Fruit fly (Drosophila melanogaster) whole organism, embryonic: Measurements from ENCODE around the gene Ir75d.

Source experiments
- Aef1 ChIP-seq: fragments of 200-800 bp; sonication (Bioruptor generic); IDR thresholded peaks from 3 replicates; pipeline ENCODE4 v1.3.6; 2022; ENCODE audit warnings: missing biosample characterization, missing genetic modification characterization
- Atf3 ChIP-seq: fragments of 200-800 bp; sonication (Bioruptor generic); optimal IDR thresholded peaks from 3 replicates; lab custom pipeline; 2016; ENCODE audit warnings: missing biosample characterization, missing genetic modification characterization
- Awh ChIP-seq: fragments of 200-800 bp; sonication (Bioruptor generic); IDR thresholded peaks from 2 replicates; pipeline ENCODE4, ENCODE4 v1.3.6; 2022; ENCODE audit warnings: missing biosample characterization, missing genetic modification characterization
- CG13624 ChIP-seq: fragments of 200-800 bp; sonication (Bioruptor generic); optimal IDR thresholded peaks from 2 replicates; lab custom pipeline; 2016; ENCODE audit warnings: missing biosample characterization, missing genetic modification characterization
- CG14667 ChIP-seq: fragments of 200-800 bp; sonication (Bioruptor generic); IDR thresholded peaks from 2 replicates; pipeline ENCODE4 v1.3.6; 2022; ENCODE audit warnings: missing biosample characterization, missing genetic modification characterization
- CG14860 ChIP-seq: fragments of 200-800 bp; sonication (Bioruptor generic); IDR thresholded peaks from 3 replicates; pipeline ENCODE4 v1.3.6; 2022; ENCODE audit warnings: missing biosample characterization, missing genetic modification characterization; ENCODE audit not compliant: partially characterized antibody
- CG14965 ChIP-seq: fragments of 200-800 bp; sonication (Bioruptor generic); optimal IDR thresholded peaks from 2 replicates; lab custom pipeline; 2016; ENCODE audit warnings: missing biosample characterization, missing genetic modification characterization, borderline replicate concordance
- CG15011 ChIP-seq: fragments of 200-800 bp; sonication (Bioruptor generic); optimal IDR thresholded peaks from 3 replicates; lab custom pipeline; 2018; ENCODE audit warnings: missing biosample characterization, mild to moderate bottlenecking, missing genetic modification characterization
- CG17328 ChIP-seq: fragments of 200-800 bp; sonication (Bioruptor generic); IDR thresholded peaks from 2 replicates; pipeline ENCODE4 v1.3.6; 2022; ENCODE audit warnings: missing biosample characterization, missing genetic modification characterization
- CG30431 ChIP-seq: fragments of 200-800 bp; sonication (Bioruptor generic); optimal IDR thresholded peaks from 2 replicates; lab custom pipeline; 2017; ENCODE audit warnings: missing biosample characterization, missing genetic modification characterization
- CG31388 ChIP-seq: fragments of 200-800 bp; sonication (Bioruptor generic); optimal IDR thresholded peaks from 2 replicates; lab custom pipeline; 2016; ENCODE audit warnings: missing biosample characterization, missing genetic modification characterization
- CG32532 ChIP-seq: fragments of 200-800 bp; sonication (Bioruptor generic); IDR thresholded peaks from 2 replicates; pipeline ENCODE4 v1.3.6; 2022; ENCODE audit warnings: missing biosample characterization, missing genetic modification characterization
- CG4282 ChIP-seq: fragments of 200-800 bp; sonication (Bioruptor generic); optimal IDR thresholded peaks from 2 replicates; lab custom pipeline; 2016; ENCODE audit warnings: missing biosample characterization, missing genetic modification characterization
- CG4328 ChIP-seq: fragments of 200-800 bp; sonication (Bioruptor generic); optimal IDR thresholded peaks from 3 replicates; lab custom pipeline; 2017; ENCODE audit warnings: missing biosample characterization, missing genetic modification reagents, missing genetic modification characterization
- CG5245 ChIP-seq: fragments of 200-800 bp; sonication (Bioruptor generic); optimal IDR thresholded peaks from 3 replicates; lab custom pipeline; 2016; ENCODE audit warnings: missing biosample characterization, missing genetic modification characterization
- CG6254 ChIP-seq: fragments of 200-800 bp; sonication (Bioruptor generic); optimal IDR thresholded peaks from 3 replicates; lab custom pipeline; 2017; ENCODE audit warnings: mild to moderate bottlenecking, missing biosample characterization, missing genetic modification reagents, missing genetic modification characterization
- CG6813 ChIP-seq: fragments of 200-800 bp; sonication (Bioruptor generic); optimal IDR thresholded peaks from 2 replicates; lab custom pipeline; 2017; ENCODE audit warnings: missing biosample characterization, missing genetic modification characterization, mild to moderate bottlenecking, moderate library complexity, missing genetic modification reagents
- CG7372 ChIP-seq: fragments of 200-800 bp; sonication (Bioruptor generic); IDR thresholded peaks from 2 replicates; pipeline ENCODE4 v1.3.6; 2022; ENCODE audit warnings: missing biosample characterization, missing genetic modification characterization
- CG7556 ChIP-seq: fragments of 200-800 bp; sonication (Bioruptor generic); optimal IDR thresholded peaks from 2 replicates; lab custom pipeline; 2017; ENCODE audit warnings: missing biosample characterization, mild to moderate bottlenecking, missing genetic modification characterization
- CG7963 ChIP-seq: fragments of 200-800 bp; sonication (Bioruptor generic); IDR thresholded peaks from 3 replicates; pipeline ENCODE4 v1.3.6; 2022; ENCODE audit warnings: missing biosample characterization, missing genetic modification characterization; ENCODE audit not compliant: partially characterized antibody
- CG8290 ChIP-seq, 3 experiments: fragments of 200-800 bp; sonication (Bioruptor generic); optimal IDR thresholded peaks; 2 replicates each; lab custom pipeline; 2016 to 2019; ENCODE audit warnings: missing biosample characterization in 3 of 3, missing genetic modification characterization in 3 of 3, mild to moderate bottlenecking in 2 of 3, moderate library complexity in 1 of 3
- CG8478 ChIP-seq: fragments of >200 bp; optimal IDR thresholded peaks from 2 replicates; lab custom pipeline; 2018
- CG9727 ChIP-seq: fragments of 200-800 bp; sonication (Bioruptor generic); optimal IDR thresholded peaks from 3 replicates; lab custom pipeline; 2017; ENCODE audit warnings: missing biosample characterization, mild to moderate bottlenecking, missing genetic modification characterization
- D ChIP-seq, 2 experiments: fragments of 200-800 bp in 1 of 2; fragments of >200 bp in 1 of 2; sonication (Bioruptor generic) in 1 of 2; optimal IDR thresholded peaks; 2 replicates in 1 of 2; 3 replicates in 1 of 2; lab custom pipeline; 2017; ENCODE audit warnings: mild to moderate bottlenecking in 1 of 2, missing biosample characterization in 1 of 2, missing genetic modification characterization in 1 of 2, missing genetic modification reagents in 1 of 2
- D19A ChIP-seq: fragments of 200-800 bp; optimal IDR thresholded peaks from 3 replicates; lab custom pipeline; 2019; ENCODE audit warnings: missing biosample characterization, mild to moderate bottlenecking, missing genetic modification characterization, moderate library complexity
- Dek ChIP-seq: fragments of 200-800 bp; sonication (Bioruptor generic); optimal IDR thresholded peaks from 3 replicates; lab custom pipeline; 2019; ENCODE audit warnings: missing biosample characterization, mild to moderate bottlenecking, missing genetic modification characterization, moderate library complexity
- E2f1 ChIP-seq: fragments of 200-800 bp; sonication (Bioruptor generic); IDR thresholded peaks from 2 replicates; pipeline ENCODE4 v1.3.6; 2022; ENCODE audit warnings: missing biosample characterization, missing genetic modification characterization
- NC2α ChIP-seq: fragments of 200-800 bp; sonication (Bioruptor generic); optimal IDR thresholded peaks from 2 replicates; lab custom pipeline; 2016; ENCODE audit warnings: missing biosample characterization, missing genetic modification characterization
- Ravus ChIP-seq: fragments of 200-800 bp; sonication (Bioruptor generic); IDR thresholded peaks from 2 replicates; pipeline ENCODE4 v1.3.6; 2022; ENCODE audit warnings: missing biosample characterization, missing genetic modification characterization
- Rfx ChIP-seq: fragments of 200-800 bp; sonication (Bioruptor generic); IDR thresholded peaks from 2 replicates; pipeline ENCODE4 v1.3.6; 2022; ENCODE audit warnings: missing biosample characterization, missing genetic modification characterization
- caup ChIP-seq: fragments of 200-800 bp; sonication (Bioruptor generic); optimal IDR thresholded peaks from 3 replicates; lab custom pipeline; 2017; ENCODE audit warnings: missing biosample characterization, mild to moderate bottlenecking, missing genetic modification characterization, moderate library complexity; ENCODE audit not compliant: severe bottlenecking
- chm ChIP-seq: fragments of 200-800 bp; sonication (Bioruptor generic); IDR thresholded peaks from 2 replicates; pipeline ENCODE4 v1.3.6; 2022; ENCODE audit warnings: missing biosample characterization, missing genetic modification characterization
- dysf ChIP-seq: fragments of 200-800 bp; sonication (Bioruptor generic); IDR thresholded peaks from 3 replicates; pipeline ENCODE4 v1.3.6; 2022; ENCODE audit warnings: missing biosample characterization, missing genetic modification characterization
- gsb ChIP-seq: fragments of 200-800 bp; sonication (Bioruptor generic); IDR thresholded peaks from 2 replicates; pipeline ENCODE4 v1.3.6; 2022; ENCODE audit warnings: missing biosample characterization, missing genetic modification characterization
- gt ChIP-seq: fragments of 200-800 bp; sonication (Bioruptor generic); IDR thresholded peaks from 2 replicates; pipeline ENCODE4 v1.3.6; 2022; ENCODE audit warnings: missing biosample characterization, missing genetic modification characterization
- her ChIP-seq: fragments of 200-800 bp; sonication (Bioruptor generic); optimal IDR thresholded peaks from 2 replicates; lab custom pipeline; 2016; ENCODE audit warnings: missing biosample characterization, missing genetic modification characterization
- jing ChIP-seq: fragments of 200-800 bp; sonication (Bioruptor generic); optimal IDR thresholded peaks from 2 replicates; lab custom pipeline; 2018; ENCODE audit warnings: missing biosample characterization, mild to moderate bottlenecking, missing genetic modification characterization
- maf-S ChIP-seq: fragments of 200-800 bp; sonication (Bioruptor generic); optimal IDR thresholded peaks from 2 replicates; lab custom pipeline; 2016; ENCODE audit warnings: missing biosample characterization, missing genetic modification characterization
- odd ChIP-seq: fragments of 200-800 bp; sonication (Bioruptor generic); optimal IDR thresholded peaks from 2 replicates; lab custom pipeline; 2017; ENCODE audit warnings: missing biosample characterization, mild to moderate bottlenecking, missing genetic modification characterization
- onecut ChIP-seq: fragments of 200-800 bp; sonication (Bioruptor generic); IDR thresholded peaks from 2 replicates; pipeline ENCODE4 v1.3.6; 2022; ENCODE audit warnings: missing biosample characterization, missing genetic modification characterization
- p53 ChIP-seq: fragments of 200-800 bp; sonication (Bioruptor generic); optimal IDR thresholded peaks from 2 replicates; lab custom pipeline; 2016; ENCODE audit warnings: missing biosample characterization, missing genetic modification characterization
- ranshi ChIP-seq: fragments of 200-800 bp; sonication (Bioruptor generic); IDR thresholded peaks from 2 replicates; pipeline ENCODE4 v1.3.6; 2022; ENCODE audit warnings: missing biosample characterization, missing genetic modification characterization
- shn ChIP-seq: fragments of 200-800 bp; sonication (Bioruptor generic); optimal IDR thresholded peaks from 3 replicates; lab custom pipeline; 2016; ENCODE audit warnings: missing biosample characterization, missing genetic modification characterization
- slbo ChIP-seq: fragments of 200-800 bp; sonication (Bioruptor generic); IDR thresholded peaks from 2 replicates; pipeline ENCODE4 v1.3.6; 2022; ENCODE audit warnings: missing biosample characterization, missing genetic modification characterization
- sug ChIP-seq: fragments of 200-800 bp; optimal IDR thresholded peaks from 2 replicates; lab custom pipeline; 2019; ENCODE audit warnings: missing biosample characterization, mild to moderate bottlenecking, missing genetic modification characterization, moderate library complexity
- trem ChIP-seq: fragments of 200-800 bp; optimal IDR thresholded peaks from 3 replicates; lab custom pipeline; 2019; ENCODE audit warnings: missing biosample characterization, mild to moderate bottlenecking, missing genetic modification characterization, moderate library complexity
- wor ChIP-seq: fragments of 200-800 bp; sonication (Bioruptor generic); IDR thresholded peaks from 2 replicates; pipeline ENCODE4 v1.3.6; 2022; ENCODE audit warnings: missing biosample characterization, missing genetic modification characterization
- yki ChIP-seq: fragments of >200 bp; optimal IDR thresholded peaks from 3 replicates; lab custom pipeline; 2018
- zen ChIP-seq: fragments of 200-800 bp; sonication (Bioruptor generic); optimal IDR thresholded peaks from 3 replicates; lab custom pipeline; 2018; ENCODE audit warnings: missing biosample characterization, mild to moderate bottlenecking, missing genetic modification characterization, moderate library complexity

The Ir75d gene

dm6 chr3L:18890283-18891175, 20.5 kb downstream of the Ir75d start, which contains the start of gene CG3961 (continued):
- peak; percentile 94 for TF ChIP-seq dysf (GFP tag; lab: Robert Waterston, UW)
- peak; percentile 96 for TF ChIP-seq CG6813 (GFP tag; lab: Kevin White, UChicago)
- TF ChIP-seq CG13624 (GFP tag; lab: Kevin White, UChicago), result peak; percentile 78
- TF ChIP-seq jing (GFP tag; lab: Kevin White, UChicago), result peak; percentile 92
- TF ChIP-seq her, result peak; percentile 60
- TF ChIP-seq CG31388, result peak; percentile 81
- TF ChIP-seq NC2α, result peak; percentile 80
- TF ChIP-seq gsb (GFP tag; lab: Robert Waterston, UW), result peak; percentile 64
- TF ChIP-seq CG32532, result peak; percentile 79
- TF ChIP-seq CG15011 (GFP tag; lab: Kevin White, UChicago), result peak; percentile 97
- TF ChIP-seq CG30431, result peak; percentile 94
- TF ChIP-seq D19A (tag; lab: Kevin White, UChicago), result peak; percentile 97
- peak; percentile 94 for TF ChIP-seq zen
- no peak for TF ChIP-seq p53 (GFP tag; lab: Kevin White, UChicago)
- TF ChIP-seq ranshi (GFP tag; lab: Robert Waterston, UW), result peak; percentile 88
- peak; percentile 82; the same call in 1 of the 2 replicates for TF ChIP-seq Rfx (GFP tag; lab: Robert Waterston, UW)
- TF ChIP-seq Ravus (GFP tag; lab: Robert Waterston, UW), result peak; percentile 71
- TF ChIP-seq Aef1 (GFP tag; lab: Robert Waterston, UW), result peak; percentile 84
- TF ChIP-seq CG8478 (lab: Kevin White, UChicago), result no peak
- peak; percentile 2 for TF ChIP-seq CG4282 (GFP tag; lab: Kevin White, UChicago)
- peak; percentile 90 for TF ChIP-seq E2f1 (GFP tag; lab: Robert Waterston, UW)
- TF ChIP-seq CG14860, result no peak
- peak; percentile 100 for TF ChIP-seq CG9727 (GFP tag; lab: Kevin White, UChicago)
- peak; percentile 96 for TF ChIP-seq CG4328 (GFP tag; lab: Kevin White, UChicago)
- peak; percentile 49 for TF ChIP-seq yki (lab: Kevin White, UChicago)
- peak; percentile 89 for TF ChIP-seq CG7372 (GFP tag; lab: Robert Waterston, UW)
- no peak for TF ChIP-seq D (optimal IDR thresholded peaks at IDR 0.05; lab: Kevin White, UChicago)
- TF ChIP-seq D (GFP tag; optimal IDR thresholded peaks at IDR 0.05; lab: Kevin White, UChicago), result peak; percentile 99
- TF ChIP-seq CG8290 (GFP tag; optimal IDR thresholded peaks at IDR 0.05; lab: Kevin White, UChicago), result peak; percentile 97
- peak; percentile 70 to 86 for TF ChIP-seq CG8290 (tag; optimal IDR thresholded peaks at IDR 0.05; lab: Kevin White, UChicago)
- peak; percentile 86; the same call in 1 of the 2 replicates for TF ChIP-seq CG14667
- peak; percentile 92 for TF ChIP-seq CG17328 (GFP tag; lab: Robert Waterston, UW)
- peak; percentile 100 for TF ChIP-seq CG7556
- peak; percentile 75 for TF ChIP-seq shn (GFP tag; lab: Kevin White, UChicago)
- TF ChIP-seq Dek (tag; lab: Kevin White, UChicago), result peak; percentile 93
- peak; percentile 96 for TF ChIP-seq CG6254
- peak; percentile 96 for TF ChIP-seq trem (tag; lab: Kevin White, UChicago)
- peak; percentile 94 for TF ChIP-seq sug (tag; lab: Kevin White, UChicago)
- peak; percentile 88 for TF ChIP-seq slbo (GFP tag; lab: Robert Waterston, UW)
- TF ChIP-seq onecut, result peak; percentile 83
- peak; percentile 79 for TF ChIP-seq maf-S (GFP tag; lab: Kevin White, UChicago)
- TF ChIP-seq CG7963 (GFP tag; lab: Robert Waterston, UW), result no peak
- peak; percentile 96 for TF ChIP-seq CG5245 (GFP tag; lab: Kevin White, UChicago)
- TF ChIP-seq wor (GFP tag; lab: Robert Waterston, UW), result peak; percentile 95
- TF ChIP-seq chm (GFP tag; lab: Robert Waterston, UW), result peak; percentile 83; the same call in 1 of the 2 replicates
- peak; percentile 90; the same call in 1 of the 2 replicates for TF ChIP-seq Awh
- peak; percentile 94 for TF ChIP-seq caup (GFP tag; lab: Kevin White, UChicago)
- TF ChIP-seq odd (GFP tag; lab: Kevin White, UChicago), result peak; percentile 98
- TF ChIP-seq CG14965 (GFP tag; lab: Kevin White, UChicago), result no peak
- peak; percentile 88 for TF ChIP-seq Atf3 (GFP tag; lab: Kevin White, UChicago)
- peak; percentile 80 for TF ChIP-seq gt (GFP tag; lab: Robert Waterston, UW)
